Worm (Caenorhabditis elegans) whole organism, L1 larva: ENCODE results near the gene lipl-7.

ENCODE experiments used
- ama-1 ChIP-seq: fragments of 150-350 bp; optimal IDR thresholded peaks from 2 replicates; lab custom pipeline; 2014
- fkh-4 ChIP-seq: sonication (generic microtip); optimal IDR thresholded peaks from 2 replicates; lab custom pipeline; 2016; ENCODE audit warnings: missing compliant biosample characterization, missing genetic modification characterization, borderline replicate concordance
- skn-1 ChIP-seq: fragments of 150-350 bp; optimal IDR thresholded peaks from 2 replicates; lab custom pipeline; 2014; ENCODE audit warnings: missing biosample characterization, missing genetic modification characterization
- snpc-4 ChIP-seq: fragments of 150-350 bp; optimal IDR thresholded peaks from 2 replicates; lab custom pipeline; 2014; ENCODE audit warnings: missing biosample characterization, missing genetic modification characterization

DNA sequence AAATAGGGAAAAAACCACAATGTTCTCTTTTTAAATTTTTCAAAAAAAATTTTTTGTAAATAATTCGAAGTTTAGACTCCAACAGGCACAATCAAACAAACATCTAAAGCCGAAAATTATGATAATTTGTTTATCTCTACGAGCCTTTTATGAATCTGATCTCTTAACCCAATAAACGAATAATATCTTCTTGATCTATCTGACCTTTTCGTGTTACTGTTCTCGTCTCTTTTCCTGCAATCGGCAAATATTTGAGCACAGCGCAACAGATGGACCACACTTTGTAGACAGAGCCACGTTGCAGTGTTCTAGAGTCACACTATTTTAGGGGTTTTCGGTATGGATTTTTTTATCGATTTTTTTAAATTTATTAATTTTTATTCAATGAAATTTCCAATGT is 10.1 kb upstream of the lipl-7 start:
- TF ChIP-seq skn-1 (tag; lab: Kevin White, UChicago) (no peak), ama-1 (lab: Kevin White, UChicago) (no peak), snpc-4 (no peak), fkh-4 (tag; lab: Kevin White, UChicago) (no peak)
